Worm (Caenorhabditis elegans): ENCODE measurements around the gene fbxb-51.
A peak's percentile ranks its signal among the peaks of the same experiment; 100 is the strongest.

fbxb-51 gene

ce11 chrII:1518914-1519313, 31.6 kb upstream of the fbxb-51 start, which contains the start of gene Y51H7BR.8:
TSS of gene Y51H7BR.8 (plus strand) at chrII:1519214.
- TF ChIP-seq hlh-1 (tag; optimal IDR thresholded peaks at IDR 0.05) (no peak), lin-32 (GFP tag; optimal IDR thresholded peaks at IDR 0.05) (no peak), snpc-4 (tag; optimal IDR thresholded peaks at IDR 0.05) (no peak), bed-3 (GFP tag; optimal IDR thresholded peaks at IDR 0.05) (no peak), flh-1 (GFP tag; optimal IDR thresholded peaks at IDR 0.05) (no peak), nhr-12 (tag; optimal IDR thresholded peaks at IDR 0.05) (no peak), unc-120 (tag; optimal IDR thresholded peaks at IDR 0.05; ENCODE audit: poor library complexity, severe bottlenecking) (no peak), nhr-2 (tag; optimal IDR thresholded peaks at IDR 0.05) (no peak), sem-2 (GFP tag; optimal IDR thresholded peaks at IDR 0.05) (no peak)

- TF ChIP-seq ceh-83 (GFP tag; optimal IDR thresholded peaks at IDR 0.05) (peak; percentile 20), ceh-43 (GFP tag; optimal IDR thresholded peaks at IDR 0.05) (no peak), mls-2 (tag; optimal IDR thresholded peaks at IDR 0.05) (peak; percentile 28), ces-1 (GFP tag; optimal IDR thresholded peaks at IDR 0.05) (peak; percentile 29), drap-1 (GFP tag; optimal IDR thresholded peaks at IDR 0.05) (no peak), flh-1 (GFP tag; optimal IDR thresholded peaks at IDR 0.05) (no peak), mep-1 (tag; optimal IDR thresholded peaks at IDR 0.05) (no peak), sem-2 (GFP tag; optimal IDR thresholded peaks at IDR 0.05) (peak; percentile 11), unc-120 (tag; optimal IDR thresholded peaks at IDR 0.05; ENCODE audit: poor library complexity, severe bottlenecking) (no peak), zip-8 (tag; optimal IDR thresholded peaks at IDR 0.05) (no peak), sptf-1 (tag; optimal IDR thresholded peaks at IDR 0.05) (peak; percentile 54), unc-39 (tag; optimal IDR thresholded peaks at IDR 0.05) (no peak)
Measured at ce11 chrII:1519867-1520266, 30.6 kb upstream of the fbxb-51 start.

- no peak for TF ChIP-seq lsy-2 (tag; optimal IDR thresholded peaks at IDR 0.05)
- TF ChIP-seq mab-5 (tag; optimal IDR thresholded peaks at IDR 0.05): no peak
- TF ChIP-seq mep-1 (tag; optimal IDR thresholded peaks at IDR 0.05): no peak
- TF ChIP-seq ces-1 (GFP tag; optimal IDR thresholded peaks at IDR 0.05): no peak
- TF ChIP-seq lin-13 (tag; optimal IDR thresholded peaks at IDR 0.05): no peak
- no peak for TF ChIP-seq ham-2 (GFP tag; optimal IDR thresholded peaks at IDR 0.05)
- no peak for TF ChIP-seq flh-1 (GFP tag; optimal IDR thresholded peaks at IDR 0.05)
- TF ChIP-seq lin-32 (GFP tag; optimal IDR thresholded peaks at IDR 0.05): no peak
- TF ChIP-seq ceh-43 (GFP tag; optimal IDR thresholded peaks at IDR 0.05): no peak
- TF ChIP-seq nhr-2 (tag; optimal IDR thresholded peaks at IDR 0.05): no peak
- no peak for TF ChIP-seq nhr-237 (tag; optimal IDR thresholded peaks at IDR 0.05)
- no peak for TF ChIP-seq snpc-4 (tag; optimal IDR thresholded peaks at IDR 0.05)
- TF ChIP-seq pha-4 (tag; optimal IDR thresholded peaks at IDR 0.05): no peak
- TF ChIP-seq sptf-1 (tag; optimal IDR thresholded peaks at IDR 0.05): no peak
- TF ChIP-seq ztf-11 (tag; optimal IDR thresholded peaks at IDR 0.05): no peak
Measured at ce11 chrII:1521956-1522355, 28.6 kb upstream of the fbxb-51 start.

- TF ChIP-seq unc-39 (tag; optimal IDR thresholded peaks at IDR 0.05) (no peak), mls-2 (tag; optimal IDR thresholded peaks at IDR 0.05) (no peak), lin-32 (GFP tag; optimal IDR thresholded peaks at IDR 0.05) (no peak), zip-8 (tag; optimal IDR thresholded peaks at IDR 0.05) (no peak), mab-5 (tag; optimal IDR thresholded peaks at IDR 0.05) (no peak)
Measured at ce11 chrII:1525498-1525897, 25.0 kb upstream of the fbxb-51 start, which contains the start of gene Y51H7BR.7. TSS of gene Y51H7BR.7 (minus strand) at chrII:1525598.

- TF ChIP-seq unc-39 (tag; optimal IDR thresholded peaks at IDR 0.05): no peak
Measured at ce11 chrII:1529057-1529456, 21.5 kb upstream of the fbxb-51 start, which contains the start of gene Y51H7BR.4. TSS of gene Y51H7BR.4 (plus strand) at chrII:1529357.

ce11 chrII:1535931-1536330, 14.6 kb upstream of the fbxb-51 start, which contains the start of gene fbxb-43:
TSS of gene fbxb-43 (plus strand) at chrII:1536231.
- peak; percentile 51 for TF ChIP-seq cnd-1 (tag; optimal IDR thresholded peaks at IDR 0.05)
- TF ChIP-seq M03D4.4 (tag; optimal IDR thresholded peaks at IDR 0.05): no peak
- no peak for TF ChIP-seq blmp-1 (tag; optimal IDR thresholded peaks at IDR 0.05)

- TF ChIP-seq lin-32 (GFP tag; optimal IDR thresholded peaks at IDR 0.05): no peak
- peak; percentile 48 for TF ChIP-seq cnd-1 (tag; optimal IDR thresholded peaks at IDR 0.05)
Measured at ce11 chrII:1537321-1537720, 13.2 kb upstream of the fbxb-51 start, which contains the start of gene fbxb-42. TSS of gene fbxb-42 (plus strand) at chrII:1537621.
